Fruit fly (Drosophila melanogaster): Measurements from ENCODE around the gene DhpD.

The DhpD gene

dm6 chr3R:4243096-4243940 lies 14.3 kb upstream of the DhpD start, which contains the start of gene CG34305 (continued):
- TF ChIP-seq CG4318 (GFP tag; optimal IDR thresholded peaks at IDR 0.05) (no peak), Ets96B (tag; optimal IDR thresholded peaks at IDR 0.05) (no peak), Smox (GFP tag; optimal IDR thresholded peaks at IDR 0.05) (peak; percentile 39), Eip93F (GFP tag; optimal IDR thresholded peaks at IDR 0.05) (no peak), eg (GFP tag; IDR thresholded peaks at IDR 0.05) (no peak), fd59A (GFP tag; optimal IDR thresholded peaks at IDR 0.05) (no peak), svp (GFP tag) (peak; percentile 66), CG11762 (GFP tag; optimal IDR thresholded peaks at IDR 0.05; ENCODE audit: insufficient read depth) (peak; percentile 4), Blimp-1 (GFP tag; optimal IDR thresholded peaks at IDR 0.05) (no peak), CG3919 (GFP tag; optimal IDR thresholded peaks at IDR 0.05) (peak; percentile 11), Hr4 (GFP tag; optimal IDR thresholded peaks at IDR 0.05) (no peak), CG6163 (GFP tag; IDR thresholded peaks at IDR 0.05) (no peak), CG32006 (GFP tag; optimal IDR thresholded peaks at IDR 0.05) (no peak), CG8632 (GFP tag; optimal IDR thresholded peaks at IDR 0.05) (peak; percentile 13), CG9139 (GFP tag; optimal IDR thresholded peaks at IDR 0.05) (no peak), acj6 (GFP tag; optimal IDR thresholded peaks at IDR 0.05) (peak; percentile 19), CG31627 (GFP tag; optimal IDR thresholded peaks at IDR 0.05) (peak; percentile 20)

dm6 chr3R:4242209-4242887 lies 13.3 kb upstream of the DhpD start, which contains the start of gene CG14642:
Gene CG14642, minus strand, starts transcription at chr3R:4242717.
- TF ChIP-seq OdsH (GFP tag; optimal IDR thresholded peaks at IDR 0.05) = no peak
- TF ChIP-seq Ets21C (GFP tag; optimal IDR thresholded peaks at IDR 0.05) = no peak
- TF ChIP-seq dac (GFP tag; optimal IDR thresholded peaks at IDR 0.05) = no peak
- TF ChIP-seq svp (GFP tag) = peak; percentile 89
- peak; percentile 7 for TF ChIP-seq CG1621 (tag; optimal IDR thresholded peaks at IDR 0.05)
- TF ChIP-seq fd59A (GFP tag; optimal IDR thresholded peaks at IDR 0.05) = no peak
- TF ChIP-seq Eip93F (GFP tag; optimal IDR thresholded peaks at IDR 0.05) = no peak
- TF ChIP-seq Sox102F (GFP tag; optimal IDR thresholded peaks at IDR 0.05) = no peak

dm6 chr3R:4241776-4242175 lies 12.7 kb upstream of the DhpD start:
- TF ChIP-seq Lpt (GFP tag; optimal IDR thresholded peaks at IDR 0.05) (no peak), CG11902 (GFP tag; optimal IDR thresholded peaks at IDR 0.05) (no peak), CG6792 (GFP tag; optimal IDR thresholded peaks at IDR 0.05) (no peak), dac (GFP tag; optimal IDR thresholded peaks at IDR 0.05) (no peak), Hr38 (GFP tag; optimal IDR thresholded peaks at IDR 0.05) (no peak), dsx (GFP tag; optimal IDR thresholded peaks at IDR 0.05; ENCODE audit: poor library complexity, severe bottlenecking) (no peak), CG9139 (GFP tag; optimal IDR thresholded peaks at IDR 0.05) (no peak), Eip78C (GFP tag) (peak; percentile 24), CG31627 (GFP tag; optimal IDR thresholded peaks at IDR 0.05) (no peak), svp (GFP tag) (peak; percentile 95), achi (GFP tag; optimal IDR thresholded peaks at IDR 0.05) (no peak), CG8119 (GFP tag; IDR thresholded peaks at IDR 0.05) (no peak)

- no peak for TF ChIP-seq OdsH (GFP tag; optimal IDR thresholded peaks at IDR 0.05)
- peak; percentile 17 for TF ChIP-seq CG6276 (GFP tag; optimal IDR thresholded peaks at IDR 0.05)
- TF ChIP-seq CG9139 (GFP tag; optimal IDR thresholded peaks at IDR 0.05) = peak; percentile 45
- TF ChIP-seq CG6808 (GFP tag; optimal IDR thresholded peaks at IDR 0.05) = peak; percentile 0
- peak; percentile 64 for TF ChIP-seq Sox14 (GFP tag; optimal IDR thresholded peaks at IDR 0.05)
- TF ChIP-seq ss (GFP tag; optimal IDR thresholded peaks at IDR 0.05) = peak in 1 of 2 experiments; percentile 33
- no peak for TF ChIP-seq CG8319 (GFP tag; optimal IDR thresholded peaks at IDR 0.05)
- TF ChIP-seq CG6163 (GFP tag; IDR thresholded peaks at IDR 0.05) = peak; percentile 52; the same call in 2 of the 3 replicates
- TF ChIP-seq CG6854 (GFP tag; optimal IDR thresholded peaks at IDR 0.05) = no peak
- TF ChIP-seq Ets21C (GFP tag; optimal IDR thresholded peaks at IDR 0.05) = no peak
- TF ChIP-seq CG1621 (tag; optimal IDR thresholded peaks at IDR 0.05) = peak; percentile 41
- peak; percentile 12 for TF ChIP-seq Eip75B (GFP tag; optimal IDR thresholded peaks at IDR 0.05)
- peak; percentile 37 for TF ChIP-seq CG16779 (tag; optimal IDR thresholded peaks at IDR 0.05)
- no peak for TF ChIP-seq vri (GFP tag; optimal IDR thresholded peaks at IDR 0.05)
- TF ChIP-seq Eip93F (GFP tag; optimal IDR thresholded peaks at IDR 0.05) = no peak
- peak; percentile 16 for TF ChIP-seq topi (GFP tag; optimal IDR thresholded peaks at IDR 0.05)
- no peak for TF ChIP-seq pdm3 (GFP tag; optimal IDR thresholded peaks at IDR 0.05)
- TF ChIP-seq fkh (GFP tag; optimal IDR thresholded peaks at IDR 0.05) = no peak
- TF ChIP-seq CG3919 (GFP tag; optimal IDR thresholded peaks at IDR 0.05) = peak; percentile 14
- no peak for TF ChIP-seq acj6 (GFP tag; optimal IDR thresholded peaks at IDR 0.05)
- TF ChIP-seq Lpt (GFP tag; optimal IDR thresholded peaks at IDR 0.05) = peak; percentile 45
- TF ChIP-seq svp (GFP tag) = peak; percentile 86
- peak; percentile 70 for TF ChIP-seq Eip78C (GFP tag)
These were observed 7.5 kb upstream of the DhpD start for dm6 chr3R:4236534-4236933.

Data from whole organism, prepupa.